Worm (Caenorhabditis elegans) whole organism, late embryonic: ENCODE measurements around the gene cts-1.

Experiments used
- C38D4.7 ChIP-seq: fragments of 200-800 bp; sonication (Bioruptor generic); optimal IDR thresholded peaks from 2 replicates; lab custom pipeline; 2018; ENCODE audit warnings: mild to moderate bottlenecking, missing genetic modification characterization, moderate library complexity, missing compliant biosample characterization
- Y22D7AL.16 ChIP-seq: sonication (generic microtip); optimal IDR thresholded peaks from 2 replicates; lab custom pipeline; 2016; ENCODE audit warnings: missing genetic modification characterization, missing compliant biosample characterization
- ahr-1 ChIP-seq: sonication (generic microtip); optimal IDR thresholded peaks from 2 replicates; lab custom pipeline; 2016; ENCODE audit warnings: missing genetic modification characterization, missing compliant biosample characterization
- ceh-18 ChIP-seq: sonication (generic microtip); optimal IDR thresholded peaks from 2 replicates; lab custom pipeline; 2016; ENCODE audit warnings: missing genetic modification characterization, missing compliant biosample characterization
- ceh-2 ChIP-seq: sonication (generic microtip); optimal IDR thresholded peaks from 2 replicates; lab custom pipeline; 2016; ENCODE audit warnings: missing genotype, missing genetic modification characterization, missing compliant biosample characterization
- ceh-31 ChIP-seq: sonication (generic microtip); optimal IDR thresholded peaks from 2 replicates; lab custom pipeline; 2016; ENCODE audit warnings: missing genetic modification characterization, missing compliant biosample characterization
- ceh-45 ChIP-seq: fragments of 200-800 bp; sonication (Bioruptor generic); IDR thresholded peaks from 2 replicates; pipeline ENCODE4 v1.3.6; 2022; ENCODE audit warnings: missing genetic modification reagents, missing genetic modification characterization, missing compliant biosample characterization
- ceh-6 ChIP-seq: fragments of 200-800 bp; sonication (Bioruptor generic); optimal IDR thresholded peaks from 2 replicates; lab custom pipeline; 2018; ENCODE audit warnings: mild to moderate bottlenecking, missing genetic modification characterization, missing compliant biosample characterization
- ceh-9 ChIP-seq: sonication (generic microtip); optimal IDR thresholded peaks from 2 replicates; lab custom pipeline; 2016; ENCODE audit warnings: mild to moderate bottlenecking, missing genetic modification characterization, inconsistent platforms, missing compliant biosample characterization
- dve-1 ChIP-seq: sonication (generic microtip); optimal IDR thresholded peaks from 2 replicates; lab custom pipeline; 2017; ENCODE audit warnings: antibody characterized with exemption, mild to moderate bottlenecking, missing genetic modification characterization, missing compliant biosample characterization
- elt-2 ChIP-seq: sonication (generic microtip); optimal IDR thresholded peaks from 2 replicates; lab custom pipeline; 2016; ENCODE audit warnings: missing genetic modification reagents, missing genetic modification characterization, missing compliant biosample characterization
- elt-4 ChIP-seq: sonication (generic microtip); optimal IDR thresholded peaks from 2 replicates; lab custom pipeline; 2016; ENCODE audit warnings: missing genetic modification characterization, missing compliant biosample characterization
- ets-4 ChIP-seq: sonication (generic microtip); optimal IDR thresholded peaks from 2 replicates; lab custom pipeline; 2016; ENCODE audit warnings: missing genetic modification characterization, missing compliant biosample characterization
- fax-1 ChIP-seq: sonication (generic microtip); optimal IDR thresholded peaks from 2 replicates; lab custom pipeline; 2016; ENCODE audit warnings: missing genotype, missing genetic modification characterization, missing compliant biosample characterization
- fkh-6 ChIP-seq: sonication (generic microtip); optimal IDR thresholded peaks from 2 replicates; lab custom pipeline; 2016; ENCODE audit warnings: missing genetic modification characterization, missing compliant biosample characterization
- hlh-15 ChIP-seq: sonication (generic microtip); optimal IDR thresholded peaks from 2 replicates; lab custom pipeline; 2016; ENCODE audit warnings: missing genetic modification characterization, missing compliant biosample characterization
- hlh-30 ChIP-seq: sonication (generic microtip); optimal IDR thresholded peaks from 2 replicates; lab custom pipeline; 2017; ENCODE audit warnings: antibody characterized with exemption, missing genetic modification characterization, missing compliant biosample characterization; ENCODE audit not compliant: insufficient read depth
- hlh-6 ChIP-seq: sonication (generic microtip); optimal IDR thresholded peaks from 2 replicates; lab custom pipeline; 2016; ENCODE audit warnings: missing genotype, missing genetic modification characterization, missing compliant biosample characterization
- hlh-8 ChIP-seq: sonication (generic microtip); optimal IDR thresholded peaks from 2 replicates; lab custom pipeline; 2016; ENCODE audit warnings: missing genotype, missing genetic modification characterization, missing compliant biosample characterization
- lim-6 ChIP-seq: sonication (generic microtip); optimal IDR thresholded peaks from 2 replicates; lab custom pipeline; 2016; ENCODE audit warnings: missing genetic modification characterization, missing compliant biosample characterization
- madf-2 ChIP-seq: sonication (generic microtip); optimal IDR thresholded peaks from 2 replicates; lab custom pipeline; 2017; ENCODE audit warnings: missing genetic modification characterization, missing compliant biosample characterization
- mec-3 ChIP-seq: sonication (generic microtip); optimal IDR thresholded peaks from 2 replicates; lab custom pipeline; 2016; ENCODE audit warnings: borderline replicate concordance, missing genetic modification characterization, missing compliant biosample characterization
- nfya-1 ChIP-seq: sonication (generic microtip); optimal IDR thresholded peaks from 2 replicates; lab custom pipeline; 2017; ENCODE audit warnings: missing genetic modification characterization, mild to moderate bottlenecking, missing compliant biosample characterization, antibody characterized with exemption, moderate library complexity
- nhr-232 ChIP-seq: sonication (generic microtip); optimal IDR thresholded peaks from 2 replicates; lab custom pipeline; 2016; ENCODE audit warnings: missing genetic modification characterization, missing compliant biosample characterization
- odd-2 ChIP-seq: sonication (generic microtip); optimal IDR thresholded peaks from 2 replicates; lab custom pipeline; 2017; ENCODE audit warnings: antibody characterized with exemption, mild to moderate bottlenecking, missing genetic modification characterization, missing compliant biosample characterization
- pag-3 ChIP-seq: sonication (generic microtip); optimal IDR thresholded peaks from 2 replicates; lab custom pipeline; 2016; ENCODE audit warnings: missing compliant biosample characterization, missing genetic modification characterization, borderline replicate concordance
- pat-9 ChIP-seq: fragments of 200-800 bp; sonication (Bioruptor generic); optimal IDR thresholded peaks from 2 replicates; lab custom pipeline; 2018; ENCODE audit warnings: mild to moderate bottlenecking, missing genetic modification characterization, moderate library complexity, missing compliant biosample characterization
- pax-1 ChIP-seq: fragments of 150-350 bp; optimal IDR thresholded peaks from 2 replicates; lab custom pipeline; 2014; ENCODE audit warnings: missing biosample characterization, missing genetic modification characterization
- pros-1 ChIP-seq: fragments of 150-350 bp; optimal IDR thresholded peaks from 2 replicates; lab custom pipeline; 2014; ENCODE audit warnings: missing biosample characterization, missing genetic modification reagents, missing genetic modification characterization
- ref-2 ChIP-seq: sonication (generic microtip); optimal IDR thresholded peaks from 2 replicates; lab custom pipeline; 2016; ENCODE audit warnings: missing genetic modification characterization, missing compliant biosample characterization
- rnt-1 ChIP-seq: sonication (generic microtip); optimal IDR thresholded peaks from 2 replicates; lab custom pipeline; 2016; ENCODE audit warnings: missing genetic modification characterization, missing compliant biosample characterization
- sdc-2 ChIP-seq: sonication (generic microtip); optimal IDR thresholded peaks from 2 replicates; lab custom pipeline; 2016; ENCODE audit warnings: missing genotype, missing genetic modification characterization, missing compliant biosample characterization
- tbx-2 ChIP-seq: sonication (generic microtip); optimal IDR thresholded peaks from 2 replicates; lab custom pipeline; 2016; ENCODE audit warnings: missing genetic modification characterization, missing compliant biosample characterization
- unc-3 ChIP-seq, 2 experiments: fragments of 200-800 bp in 1 of 2; sonication (Bioruptor generic) in 1 of 2; sonication (generic microtip) in 1 of 2; conservative IDR thresholded peaks in 1 of 2; optimal IDR thresholded peaks in 1 of 2; 2 replicates each; pipeline versions ENCODE4 v1.3.6 to Lab custom; 2016 to 2022; ENCODE audit warnings: missing compliant biosample characterization in 2 of 2, missing genetic modification characterization in 2 of 2, missing genetic modification reagents in 1 of 2

cts-1 gene

ce11 chrIII:10248441-10249137 is 32.2 kb upstream of the cts-1 start, which contains the start of the genes div-1 and cor-1:
div-1 (minus strand) TSS chrIII:10248559.
cor-1 (plus strand) TSS chrIII:10249111.
- TF ChIP-seq odd-2 (tag; lab: Kevin White, UChicago) (no peak), ceh-2 (peak; percentile 36), pros-1 (no peak), hlh-6 (tag; lab: Kevin White, UChicago) (no peak), ahr-1 (no peak), fax-1 (no peak), ceh-31 (tag; lab: Kevin White, UChicago) (peak; percentile 14), sdc-2 (tag; lab: Kevin White, UChicago) (no peak), ceh-45 (GFP tag; lab: Robert Waterston, UW) (no peak), ets-4 (tag; lab: Kevin White, UChicago) (peak; percentile 24), tbx-2 (peak; percentile 56), hlh-8 (tag; lab: Kevin White, UChicago) (peak; percentile 4), ceh-18 (peak; percentile 76), rnt-1 (tag; lab: Kevin White, UChicago) (peak; percentile 50), elt-2 (tag; lab: Kevin White, UChicago) (peak; percentile 29)

ce11 chrIII:10244013-10244412 is 27.6 kb upstream of the cts-1 start:
- TF ChIP-seq pros-1 (no peak), pag-3 (tag; lab: Kevin White, UChicago) (no peak), ets-4 (tag; lab: Kevin White, UChicago) (no peak), hlh-30 (tag; lab: Kevin White, UChicago) (no peak), ceh-45 (GFP tag; lab: Robert Waterston, UW) (no peak), elt-4 (tag; lab: Kevin White, UChicago) (no peak), madf-2 (tag; lab: Kevin White, UChicago) (no peak), dve-1 (tag; lab: Kevin White, UChicago) (no peak), tbx-2 (no peak), ceh-6 (GFP tag; lab: Kevin White, UChicago) (no peak), mec-3 (tag; lab: Kevin White, UChicago) (no peak), Y22D7AL.16 (tag; lab: Kevin White, UChicago) (no peak), ref-2 (tag; lab: Kevin White, UChicago) (no peak), pat-9 (tag; lab: Kevin White, UChicago) (no peak), elt-2 (tag; lab: Kevin White, UChicago) (no peak), ceh-9 (tag; lab: Kevin White, UChicago) (no peak), hlh-15 (tag; lab: Kevin White, UChicago) (no peak), unc-3 (GFP tag; conservative IDR thresholded peaks at IDR 0.05; lab: Robert Waterston, UW) (no peak), unc-3 (tag; optimal IDR thresholded peaks at IDR 0.05; lab: Kevin White, UChicago) (no peak)

- TF ChIP-seq nfya-1 (tag; lab: Kevin White, UChicago), result no peak
- no peak for TF ChIP-seq pax-1
- TF ChIP-seq C38D4.7 (GFP tag; lab: Kevin White, UChicago), result no peak
- TF ChIP-seq lim-6 (tag; lab: Kevin White, UChicago), result no peak
- no peak for TF ChIP-seq nhr-232 (tag; lab: Kevin White, UChicago)
- TF ChIP-seq tbx-2, result no peak
- no peak for TF ChIP-seq fkh-6 (tag; lab: Kevin White, UChicago)
- no peak for TF ChIP-seq dve-1 (tag; lab: Kevin White, UChicago)
- TF ChIP-seq sdc-2 (tag; lab: Kevin White, UChicago), result no peak
- TF ChIP-seq mec-3 (tag; lab: Kevin White, UChicago), result no peak
- TF ChIP-seq Y22D7AL.16 (tag; lab: Kevin White, UChicago), result no peak
- TF ChIP-seq hlh-30 (tag; lab: Kevin White, UChicago), result no peak
- TF ChIP-seq, all 69 proteins: peak for 0
Measured at ce11 chrIII:10241332-10241829, 24.9 kb upstream of the cts-1 start.
